Worm (Caenorhabditis elegans) whole organism, L4 larva: ENCODE data around the gene nac-1.

Source experiments
- F10B5.3 ChIP-seq: sonication (generic microtip); optimal IDR thresholded peaks from 2 replicates; lab custom pipeline; 2016; ENCODE audit warnings: mild to moderate bottlenecking, missing genetic modification characterization, missing compliant biosample characterization
- F26F4.8 ChIP-seq: fragments of 200-800 bp; sonication (Bioruptor generic); conservative IDR thresholded peaks from 2 replicates; pipeline ENCODE4 v1.3.6; 2022; ENCODE audit warnings: missing genetic modification characterization, missing compliant biosample characterization
- Y48G9A.11 ChIP-seq: fragments of 200-800 bp; sonication (Bioruptor generic); IDR thresholded peaks from 2 replicates; pipeline ENCODE4 v1.3.6; 2022; ENCODE audit warnings: missing genetic modification reagents, missing genetic modification characterization, missing compliant biosample characterization
- Y5F2A.4 ChIP-seq: fragments of 200-800 bp; sonication (Bioruptor generic); optimal IDR thresholded peaks from 2 replicates; lab custom pipeline; 2018; ENCODE audit warnings: mild to moderate bottlenecking, missing genetic modification characterization, missing compliant biosample characterization
- Y75B8A.6 ChIP-seq: fragments of 200-800 bp; sonication (Bioruptor generic); IDR thresholded peaks from 2 replicates; pipeline ENCODE4 v1.3.6; 2022; ENCODE audit warnings: missing genetic modification reagents, missing genetic modification characterization, missing compliant biosample characterization
- ZK546.5 ChIP-seq, 2 experiments: sonication (generic microtip); optimal IDR thresholded peaks; 2 replicates each; lab custom pipeline; 2017; ENCODE audit warnings: missing biosample characterization in 2 of 2, missing genetic modification characterization in 2 of 2
- aha-1 ChIP-seq: fragments of 150-350 bp; peaks from one replicate; lab custom pipeline; 2014; ENCODE audit warnings: missing biosample characterization, missing genetic modification characterization
- aly-2 ChIP-seq: sonication (generic microtip); optimal IDR thresholded peaks from 2 replicates; lab custom pipeline; 2018; ENCODE audit warnings: missing biosample characterization, missing genetic modification characterization
- arid-1 ChIP-seq: fragments of 200-800 bp; sonication (Bioruptor generic); conservative IDR thresholded peaks from 2 replicates; pipeline ENCODE4 v1.3.6; 2022; ENCODE audit warnings: missing genetic modification reagents, missing genetic modification characterization, missing compliant biosample characterization
- attf-4 ChIP-seq: sonication (generic microtip); optimal IDR thresholded peaks from 3 replicates; lab custom pipeline; 2017; ENCODE audit warnings: missing biosample characterization, missing genetic modification characterization
- ceh-20 ChIP-seq: fragments of 200-800 bp; sonication (Bioruptor generic); IDR thresholded peaks from 2 replicates; pipeline ENCODE4 v1.3.6; 2022; ENCODE audit warnings: missing genetic modification reagents, missing genetic modification characterization, missing compliant biosample characterization
- ceh-28 ChIP-seq: fragments of 150-350 bp; optimal IDR thresholded peaks from 2 replicates; lab custom pipeline; 2014; ENCODE audit warnings: missing biosample characterization, missing genetic modification reagents, missing genetic modification characterization
- ceh-32 ChIP-seq: sonication (generic microtip); optimal IDR thresholded peaks from 2 replicates; lab custom pipeline; 2016; ENCODE audit warnings: mild to moderate bottlenecking, missing genetic modification characterization, missing compliant biosample characterization; ENCODE audit not compliant: poor library complexity
- ceh-44 ChIP-seq: fragments of 200-800 bp; sonication (Bioruptor generic); IDR thresholded peaks from 2 replicates; pipeline ENCODE4 v1.3.6; 2022; ENCODE audit warnings: missing genetic modification reagents, missing genetic modification characterization, missing compliant biosample characterization
- ceh-62 ChIP-seq: sonication (generic microtip); optimal IDR thresholded peaks from 2 replicates; lab custom pipeline; 2017; ENCODE audit warnings: missing biosample characterization, missing genetic modification characterization
- ceh-82 ChIP-seq: sonication (generic microtip); optimal IDR thresholded peaks from 2 replicates; lab custom pipeline; 2017; ENCODE audit warnings: missing biosample characterization, missing genetic modification characterization
- cey-2 ChIP-seq: sonication (generic microtip); optimal IDR thresholded peaks from 3 replicates; lab custom pipeline; 2017; ENCODE audit warnings: missing genetic modification characterization, mild to moderate bottlenecking, missing compliant biosample characterization, antibody characterized with exemption, borderline replicate concordance; ENCODE audit not compliant: insufficient read depth
- ctbp-1 ChIP-seq: fragments of 200-800 bp; sonication (Bioruptor generic); IDR thresholded peaks from 2 replicates; pipeline ENCODE4 v1.3.6; 2022; ENCODE audit warnings: missing genetic modification reagents, missing genetic modification characterization, missing compliant biosample characterization
- daf-8 ChIP-seq: fragments of 200-800 bp; sonication (Bioruptor generic); IDR thresholded peaks from 2 replicates; pipeline ENCODE4 v1.3.6; 2022; ENCODE audit warnings: missing genetic modification characterization, missing compliant biosample characterization
- dmd-6 ChIP-seq: fragments of 200-800 bp; sonication (Bioruptor generic); IDR thresholded peaks from 2 replicates; pipeline ENCODE4 v1.3.6; 2022; ENCODE audit warnings: missing genetic modification reagents, missing genetic modification characterization, missing compliant biosample characterization
- dpl-1 ChIP-seq: fragments of 150-350 bp; optimal IDR thresholded peaks from 2 replicates; lab custom pipeline; 2014; ENCODE audit warnings: missing biosample characterization, missing genetic modification reagents, missing genetic modification characterization
- dve-1 ChIP-seq: sonication (generic microtip); optimal IDR thresholded peaks from 2 replicates; lab custom pipeline; 2017; ENCODE audit warnings: antibody characterized with exemption, mild to moderate bottlenecking, missing genetic modification characterization, missing compliant biosample characterization; ENCODE audit not compliant: insufficient read depth
- hlh-30 ChIP-seq: sonication (generic microtip); optimal IDR thresholded peaks from 2 replicates; lab custom pipeline; 2017; ENCODE audit warnings: antibody characterized with exemption, mild to moderate bottlenecking, missing genetic modification characterization, missing compliant biosample characterization; ENCODE audit not compliant: insufficient read depth
- lin-1 ChIP-seq: fragments of 200-800 bp; sonication (Bioruptor generic); IDR thresholded peaks from 2 replicates; pipeline ENCODE4 v1.3.6; 2022; ENCODE audit warnings: missing genetic modification reagents, missing genetic modification characterization, missing compliant biosample characterization
- lin-38 ChIP-seq: fragments of 200-800 bp; sonication (Bioruptor generic); IDR thresholded peaks from 2 replicates; pipeline ENCODE4 v1.3.6; 2022; ENCODE audit warnings: missing genetic modification reagents, missing genetic modification characterization, missing compliant biosample characterization
- lin-39 ChIP-seq: fragments of 150-350 bp; optimal IDR thresholded peaks from 2 replicates; lab custom pipeline; 2014; ENCODE audit warnings: missing biosample characterization, missing genetic modification reagents, missing genetic modification characterization
- madf-9 ChIP-seq: fragments of 200-800 bp; sonication (Bioruptor generic); conservative IDR thresholded peaks from 2 replicates; pipeline ENCODE4 v1.3.6; 2022; ENCODE audit warnings: missing genetic modification reagents, missing genetic modification characterization, missing compliant biosample characterization
- mdl-1 ChIP-seq, 2 experiments: fragments of 150-350 bp in 1 of 2; sonication (generic microtip) in 1 of 2; optimal IDR thresholded peaks; 2 replicates each; lab custom pipeline; 2014 to 2017; ENCODE audit warnings: missing biosample characterization in 2 of 2, missing genetic modification characterization in 2 of 2
- mdt-29 ChIP-seq: fragments of 200-800 bp; sonication (Bioruptor generic); IDR thresholded peaks from 2 replicates; pipeline ENCODE4 v1.3.6; 2022; ENCODE audit warnings: missing genetic modification reagents, missing genetic modification characterization, missing compliant biosample characterization
- mes-2 ChIP-seq: sonication (generic microtip); optimal IDR thresholded peaks from 2 replicates; lab custom pipeline; 2016; ENCODE audit warnings: missing genotype, mild to moderate bottlenecking, missing genetic modification characterization, missing compliant biosample characterization; ENCODE audit not compliant: poor library complexity, severe bottlenecking
- nhr-102 ChIP-seq: sonication (generic microtip); optimal IDR thresholded peaks from 2 replicates; lab custom pipeline; 2016; ENCODE audit warnings: mild to moderate bottlenecking, missing genetic modification characterization, moderate library complexity, missing compliant biosample characterization
- nhr-11 ChIP-seq: fragments of 150-350 bp; optimal IDR thresholded peaks from 2 replicates; lab custom pipeline; 2014; ENCODE audit warnings: missing biosample characterization, missing genetic modification characterization
- nhr-25 ChIP-seq: sonication (generic microtip); optimal IDR thresholded peaks from 2 replicates; lab custom pipeline; 2017; ENCODE audit warnings: missing genetic modification characterization, mild to moderate bottlenecking, missing compliant biosample characterization, antibody characterized with exemption, moderate library complexity, borderline replicate concordance; ENCODE audit not compliant: insufficient read depth
- nhr-42 ChIP-seq: fragments of 200-800 bp; sonication (Bioruptor generic); IDR thresholded peaks from 2 replicates; pipeline ENCODE4 v1.3.6; 2022; ENCODE audit warnings: missing genetic modification characterization, missing compliant biosample characterization
- nhr-48 ChIP-seq: sonication (generic microtip); optimal IDR thresholded peaks from 2 replicates; lab custom pipeline; 2016; ENCODE audit warnings: mild to moderate bottlenecking, missing genetic modification characterization, missing compliant biosample characterization
- nhr-6 ChIP-seq: fragments of 150-350 bp; optimal IDR thresholded peaks from 2 replicates; lab custom pipeline; 2014; ENCODE audit warnings: missing biosample characterization, missing genetic modification characterization
- nhr-76 ChIP-seq: fragments of 150-350 bp; optimal IDR thresholded peaks from 2 replicates; lab custom pipeline; 2014; ENCODE audit warnings: missing biosample characterization, missing genetic modification characterization
- pha-4 ChIP-seq, 2 experiments: fragments of 150-350 bp in 1 of 2; fragments of 200-800 bp in 1 of 2; sonication (Bioruptor generic) in 1 of 2; IDR thresholded peaks in 1 of 2; optimal IDR thresholded peaks in 1 of 2; 2 replicates each; pipeline versions ENCODE4 v1.3.6 to Lab custom; 2014 to 2022; ENCODE audit warnings: missing genetic modification characterization in 2 of 2, missing genetic modification reagents in 2 of 2, missing biosample characterization in 1 of 2, missing compliant biosample characterization in 1 of 2
- php-3 ChIP-seq: fragments of 200-800 bp; sonication (Bioruptor generic); IDR thresholded peaks from 2 replicates; pipeline ENCODE4 v1.3.6; 2022; ENCODE audit warnings: missing genetic modification reagents, missing genetic modification characterization, missing compliant biosample characterization
- set-16 ChIP-seq: fragments of 200-800 bp; sonication (Bioruptor generic); IDR thresholded peaks from 2 replicates; pipeline ENCODE4 v1.3.6; 2022; ENCODE audit warnings: missing genetic modification reagents, missing genetic modification characterization, missing compliant biosample characterization
- skn-1 ChIP-seq: fragments of 150-350 bp; optimal IDR thresholded peaks from 2 replicates; lab custom pipeline; 2014; ENCODE audit warnings: missing biosample characterization, missing genetic modification characterization
- snpc-1.2 ChIP-seq: fragments of 200-800 bp; sonication (Bioruptor generic); IDR thresholded peaks from 2 replicates; pipeline ENCODE4 v1.3.6; 2022; ENCODE audit warnings: missing genetic modification reagents, missing genetic modification characterization, missing compliant biosample characterization
- snpc-4 ChIP-seq: fragments of 150-350 bp; optimal IDR thresholded peaks from 2 replicates; lab custom pipeline; 2014; ENCODE audit warnings: missing biosample characterization, missing genetic modification characterization
- spr-3 ChIP-seq: fragments of 200-800 bp; sonication (Bioruptor generic); optimal IDR thresholded peaks from 2 replicates; lab custom pipeline; 2018; ENCODE audit warnings: mild to moderate bottlenecking, missing genetic modification characterization, missing compliant biosample characterization
- unc-39 ChIP-seq: sonication (generic microtip); optimal IDR thresholded peaks from 2 replicates; lab custom pipeline; 2017; ENCODE audit warnings: missing biosample characterization, missing genetic modification characterization
- unc-62 ChIP-seq, 3 experiments: fragments of 150-350 bp in 1 of 3; sonication (generic microtip); optimal IDR thresholded peaks in 2 of 3; peaks in 1 of 3; 1 replicate in 1 of 3; 2 replicates in 2 of 3; lab custom pipeline; 2014 to 2017; ENCODE audit warnings: missing biosample characterization in 3 of 3, missing genetic modification characterization in 3 of 3, missing genetic modification reagents in 3 of 3, missing genotype in 1 of 3
- zag-1 ChIP-seq: fragments of 150-350 bp; optimal IDR thresholded peaks from 2 replicates; lab custom pipeline; 2014; ENCODE audit warnings: missing biosample characterization, missing genetic modification characterization
- zfp-3 ChIP-seq: fragments of 200-800 bp; sonication (Bioruptor generic); conservative IDR thresholded peaks from 2 replicates; pipeline ENCODE4 v1.3.6; 2022; ENCODE audit warnings: missing genetic modification reagents, missing genetic modification characterization, missing compliant biosample characterization
- zip-11 ChIP-seq: fragments of 200-800 bp; sonication (Bioruptor generic); IDR thresholded peaks from 2 replicates; pipeline ENCODE4 v1.3.6; 2022; ENCODE audit warnings: missing genetic modification characterization, missing compliant biosample characterization
- zip-2 ChIP-seq: fragments of 150-350 bp; optimal IDR thresholded peaks from 2 replicates; lab custom pipeline; 2014; ENCODE audit warnings: missing biosample characterization, missing genetic modification characterization

The nac-1 gene

DNA sequence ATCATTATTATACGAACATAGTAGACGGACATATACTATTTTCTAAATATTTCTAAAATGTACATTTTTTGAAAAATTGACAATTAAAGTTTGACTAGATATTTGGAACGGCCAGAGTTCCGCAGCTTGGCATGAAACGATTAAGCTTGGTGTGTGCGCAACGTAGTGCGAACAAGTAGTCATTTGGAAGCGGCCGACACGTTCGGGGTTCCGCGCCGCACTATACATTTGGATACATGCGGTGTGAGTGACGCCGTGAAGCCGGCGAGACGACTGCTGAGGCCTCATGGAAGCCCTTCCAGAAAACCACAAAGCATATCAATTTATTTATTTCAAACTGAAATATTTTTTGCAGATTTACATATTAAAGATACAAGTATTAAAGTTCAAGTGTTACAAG, 43.2 kb downstream of the nac-1 start:
- TF ChIP-seq ctbp-1, result no peak
- no peak for TF ChIP-seq mdl-1 (tag; optimal IDR thresholded peaks at IDR 0.05; lab: Kevin White, UChicago)
- TF ChIP-seq dve-1 (tag; lab: Kevin White, UChicago), result no peak
- no peak for TF ChIP-seq Y75B8A.6 (GFP tag; lab: Robert Waterston, UW)
- TF ChIP-seq nhr-6 (tag; lab: Kevin White, UChicago), result no peak
- no peak for TF ChIP-seq daf-8 (GFP tag; lab: Robert Waterston, UW)
- TF ChIP-seq ceh-44 (GFP tag; lab: Robert Waterston, UW), result no peak
- TF ChIP-seq unc-39 (tag; lab: Kevin White, UChicago), result no peak
- peak in 1 of 2 experiments; percentile 34 for TF ChIP-seq unc-62 (GFP tag; optimal IDR thresholded peaks at IDR 0.05 in 1 of 2; lab: Kevin White, UChicago)
- no peak for TF ChIP-seq unc-62 (tag; optimal IDR thresholded peaks at IDR 0.05; lab: Kevin White, UChicago)
- TF ChIP-seq ceh-28 (tag; lab: Kevin White, UChicago), result no peak
- TF ChIP-seq nhr-11 (tag; lab: Kevin White, UChicago), result no peak
- TF ChIP-seq nhr-42, result peak; percentile 31; the same call in 1 of the 2 replicates
- no peak for TF ChIP-seq zag-1 (tag; lab: Kevin White, UChicago)
- no peak for TF ChIP-seq lin-39 (tag; lab: Kevin White, UChicago)
- TF ChIP-seq lin-38 (GFP tag; lab: Robert Waterston, UW), result no peak
- no peak for TF ChIP-seq mdt-29 (GFP tag; lab: Robert Waterston, UW)
- TF ChIP-seq pha-4 (GFP tag; IDR thresholded peaks at IDR 0.05; lab: Robert Waterston, UW), result peak; percentile 20; the same call in 1 of the 2 replicates
- no peak for TF ChIP-seq pha-4 (tag; optimal IDR thresholded peaks at IDR 0.05; lab: Kevin White, UChicago)
- no peak for TF ChIP-seq F10B5.3 (tag; lab: Kevin White, UChicago)
- no peak for TF ChIP-seq nhr-102 (tag; lab: Kevin White, UChicago)
- no peak for TF ChIP-seq zfp-3 (GFP tag; lab: Robert Waterston, UW)
- no peak for TF ChIP-seq nhr-76 (tag; lab: Kevin White, UChicago)
- TF ChIP-seq Y48G9A.11, result 0 out of 2 replicates have a peak, but pooled peaks have one; percentile 24
- TF ChIP-seq F26F4.8, result no peak
- no peak for TF ChIP-seq Y5F2A.4 (GFP tag; lab: Kevin White, UChicago)
- TF ChIP-seq aha-1 (tag; lab: Kevin White, UChicago), result no peak
- TF ChIP-seq lin-1 (GFP tag; lab: Robert Waterston, UW), result no peak
- TF ChIP-seq dmd-6 (GFP tag; lab: Robert Waterston, UW), result no peak
- TF ChIP-seq mes-2, result no peak
- TF ChIP-seq skn-1 (tag; lab: Kevin White, UChicago), result no peak
- TF ChIP-seq ceh-32, result no peak
- TF ChIP-seq nhr-25, result no peak
- peak; percentile 75 for TF ChIP-seq snpc-4 (tag; lab: Kevin White, UChicago)
- no peak for TF ChIP-seq cey-2
- no peak for TF ChIP-seq ceh-62 (tag; lab: Kevin White, UChicago)
- TF ChIP-seq aly-2 (tag; lab: Kevin White, UChicago), result no peak
- no peak for TF ChIP-seq arid-1 (GFP tag; lab: Robert Waterston, UW)
- no peak for TF ChIP-seq hlh-30
- TF ChIP-seq attf-4 (tag; lab: Kevin White, UChicago), result no peak
- TF ChIP-seq ZK546.5 (tag; optimal IDR thresholded peaks at IDR 0.05; lab: Kevin White, UChicago), result no peak

- no peak for TF ChIP-seq dpl-1 (GFP tag; lab: Kevin White, UChicago)
- TF ChIP-seq zip-11 (GFP tag; lab: Robert Waterston, UW), result no peak
- no peak for TF ChIP-seq zip-2 (tag; lab: Kevin White, UChicago)
- no peak for TF ChIP-seq nhr-48
- no peak for TF ChIP-seq set-16
- TF ChIP-seq lin-38 (GFP tag; lab: Robert Waterston, UW), result no peak
- no peak for TF ChIP-seq mdl-1 (tag; optimal IDR thresholded peaks at IDR 0.05; lab: Kevin White, UChicago)
- no peak for TF ChIP-seq ceh-20 (GFP tag; lab: Robert Waterston, UW)
- no peak for TF ChIP-seq php-3 (GFP tag; lab: Robert Waterston, UW)
- TF ChIP-seq ceh-82 (tag; lab: Kevin White, UChicago), result no peak
- no peak for TF ChIP-seq cey-2
- no peak for TF ChIP-seq spr-3 (GFP tag; lab: Kevin White, UChicago)
- TF ChIP-seq pha-4 (GFP tag; IDR thresholded peaks at IDR 0.05; lab: Robert Waterston, UW), result no peak
- no peak for TF ChIP-seq pha-4 (tag; optimal IDR thresholded peaks at IDR 0.05; lab: Kevin White, UChicago)
- TF ChIP-seq lin-1 (GFP tag; lab: Robert Waterston, UW), result no peak
- TF ChIP-seq nhr-42, result no peak
- no peak for TF ChIP-seq madf-9 (GFP tag; lab: Robert Waterston, UW)
- no peak for TF ChIP-seq snpc-1.2 (GFP tag; lab: Robert Waterston, UW)
- no peak for TF ChIP-seq F10B5.3 (tag; lab: Kevin White, UChicago)
- TF ChIP-seq mdt-29 (GFP tag; lab: Robert Waterston, UW), result no peak
- TF ChIP-seq aha-1 (tag; lab: Kevin White, UChicago), result no peak
- TF ChIP-seq, all 104 proteins: peak for 0
Measured at ce11 chrX:14946217-14946463, 51.2 kb downstream of the nac-1 start, which contains the start of gene mrp-5. Gene mrp-5 (minus strand): TSS chrX:14946317.
